Fruit fly (Drosophila melanogaster) whole organism, adult: ENCODE measurements around the gene CG31743.

Experiments used
- CG5204 ChIP-seq: fragments of 200-800 bp; sonication (Bioruptor generic); optimal IDR thresholded peaks from 2 replicates; lab custom pipeline; 2016; ENCODE audit warnings: missing biosample characterization, missing genetic modification characterization
- Crg-1 ChIP-seq: fragments of 200-800 bp; sonication (Bioruptor generic); optimal IDR thresholded peaks from 2 replicates; lab custom pipeline; 2016; ENCODE audit warnings: missing biosample characterization, missing genetic modification characterization
- tj ChIP-seq: fragments of 200-800 bp; sonication (Bioruptor generic); optimal IDR thresholded peaks from 3 replicates; lab custom pipeline; 2017; ENCODE audit warnings: missing biosample characterization, mild to moderate bottlenecking, missing genetic modification characterization, moderate library complexity

dm6 chr2L:16842505-16842904, 36.8 kb upstream of the CG31743 start:
- no peak for TF ChIP-seq tj (GFP tag; lab: Kevin White, UChicago)
- TF ChIP-seq Crg-1 (GFP tag; lab: Kevin White, UChicago), result no peak
- TF ChIP-seq CG5204 (GFP tag; lab: Kevin White, UChicago), result no peak
